Fruit fly (Drosophila melanogaster) whole organism, embryonic: Measurements from ENCODE around the gene FBXO11.

ENCODE experiments used
- CG10274 ChIP-seq: fragments of 200-800 bp; sonication (Bioruptor generic); optimal IDR thresholded peaks from 3 replicates; lab custom pipeline; 2017; ENCODE audit warnings: missing biosample characterization, mild to moderate bottlenecking, missing genetic modification characterization
- CG12391 ChIP-seq: fragments of 200-800 bp; sonication (Bioruptor generic); optimal IDR thresholded peaks from 3 replicates; lab custom pipeline; 2018; ENCODE audit warnings: missing biosample characterization, mild to moderate bottlenecking, missing genetic modification characterization, moderate library complexity
- Drgx ChIP-seq: fragments of 200-800 bp; sonication (Bioruptor generic); IDR thresholded peaks from 2 replicates; pipeline ENCODE4 v1.3.6; 2022; ENCODE audit warnings: missing biosample characterization, missing genetic modification characterization
- Xbp1 ChIP-seq: fragments of 200-800 bp; sonication (Bioruptor generic); optimal IDR thresholded peaks from 3 replicates; lab custom pipeline; 2016; ENCODE audit warnings: missing biosample characterization, mild to moderate bottlenecking, missing genetic modification characterization
- YL-1 ChIP-seq: fragments of 200-800 bp; sonication (Bioruptor generic); optimal IDR thresholded peaks from 3 replicates; lab custom pipeline; 2017; ENCODE audit warnings: missing biosample characterization, mild to moderate bottlenecking, missing genetic modification characterization
- sna ChIP-seq: fragments of 200-800 bp; sonication (Bioruptor generic); IDR thresholded peaks from 2 replicates; pipeline ENCODE4 v1.3.6; 2022; ENCODE audit warnings: missing biosample characterization, missing genetic modification characterization; ENCODE audit not compliant: partially characterized antibody

- TF ChIP-seq CG12391 (tag; lab: Kevin White, UChicago): no peak
- no peak for TF ChIP-seq Xbp1 (GFP tag; lab: Kevin White, UChicago)
- no peak for TF ChIP-seq Drgx (GFP tag; lab: Robert Waterston, UW)
- no peak for TF ChIP-seq YL-1 (GFP tag; lab: Kevin White, UChicago)
- TF ChIP-seq sna (GFP tag; lab: Robert Waterston, UW): peak; percentile 54; the same call in 1 of the 2 replicates
- no peak for TF ChIP-seq CG10274 (GFP tag; lab: Kevin White, UChicago)
These were observed 53.0 kb downstream of the FBXO11 start, which contains the start of the genes Alg12 and Rpt3R for dm6 chr3R:9756187-9756586.
